Worm (Caenorhabditis elegans): ENCODE results near the gene ppfr-4.

Gene ppfr-4

ce11 chrIII:2647194-2647925 is 27.6 kb downstream of the ppfr-4 start (continued):
- TF ChIP-seq pqm-1 (tag; optimal IDR thresholded peaks at IDR 0.05) (peak; percentile 82), nhr-48 (tag; optimal IDR thresholded peaks at IDR 0.05) (no peak), F26F4.8 (GFP tag; conservative IDR thresholded peaks at IDR 0.05) (no peak), mep-1 (tag; optimal IDR thresholded peaks at IDR 0.05) (no peak), fos-1 (tag; optimal IDR thresholded peaks at IDR 0.05) (no peak), nhr-25 (tag; optimal IDR thresholded peaks at IDR 0.05; ENCODE audit: borderline replicate concordance, insufficient read depth) (no peak), ceh-32 (tag; optimal IDR thresholded peaks at IDR 0.05; ENCODE audit: poor library complexity) (no peak), skn-1 (tag; optimal IDR thresholded peaks at IDR 0.05) (no peak), ama-1 (optimal IDR thresholded peaks at IDR 0.05) (no peak), Y105C5A.15 (GFP tag; IDR thresholded peaks at IDR 0.05) (no peak), zfp-2 (tag; optimal IDR thresholded peaks at IDR 0.05) (no peak), daf-8 (GFP tag; IDR thresholded peaks at IDR 0.05) (no peak), ztf-7 (tag; optimal IDR thresholded peaks at IDR 0.05) (no peak), aha-1 (tag) (peak; percentile 52), tag-97 (GFP tag; IDR thresholded peaks at IDR 0.05) (no peak), duxl-1 (tag; optimal IDR thresholded peaks at IDR 0.05; ENCODE audit: poor library complexity) (no peak), zfp-3 (GFP tag; conservative IDR thresholded peaks at IDR 0.05) (no peak), zag-1 (tag; optimal IDR thresholded peaks at IDR 0.05) (no peak), daf-16 (GFP tag; optimal IDR thresholded peaks at IDR 0.05) (no peak), daf-16 (tag; optimal IDR thresholded peaks at IDR 0.05) (peak; percentile 75), dmd-8 (GFP tag; IDR thresholded peaks at IDR 0.05) (no peak), ztf-11 (tag; optimal IDR thresholded peaks at IDR 0.05) (no peak), egl-43 (GFP tag; IDR thresholded peaks at IDR 0.05) (no peak), aly-2 (tag; optimal IDR thresholded peaks at IDR 0.05) (no peak), lin-39 (tag; optimal IDR thresholded peaks at IDR 0.05) (no peak), ceh-20 (GFP tag; IDR thresholded peaks at IDR 0.05) (no peak), Y48G9A.11 (GFP tag; IDR thresholded peaks at IDR 0.05) (no peak), lin-29 (GFP tag; IDR thresholded peaks at IDR 0.05) (no peak), nhr-77 (tag; optimal IDR thresholded peaks at IDR 0.05) (peak; percentile 28), ceh-28 (tag; optimal IDR thresholded peaks at IDR 0.05) (no peak), snpc-4 (tag; optimal IDR thresholded peaks at IDR 0.05) (no peak), hlh-30 (tag; optimal IDR thresholded peaks at IDR 0.05; ENCODE audit: insufficient read depth) (no peak), nhr-102 (tag; optimal IDR thresholded peaks at IDR 0.05) (no peak), dmd-6 (GFP tag; IDR thresholded peaks at IDR 0.05) (peak; percentile 40; the same call in 1 of the 2 replicates), lin-13 (GFP tag; optimal IDR thresholded peaks at IDR 0.05) (no peak), nhr-10 (tag; optimal IDR thresholded peaks at IDR 0.05) (no peak), Y75B8A.6 (GFP tag; IDR thresholded peaks at IDR 0.05) (no peak), gei-8 (GFP tag; optimal IDR thresholded peaks at IDR 0.05) (no peak), dve-1 (tag; optimal IDR thresholded peaks at IDR 0.05; ENCODE audit: insufficient read depth) (no peak), nhr-11 (tag; optimal IDR thresholded peaks at IDR 0.05) (no peak), mdt-29 (GFP tag; IDR thresholded peaks at IDR 0.05) (no peak), set-16 (GFP tag; IDR thresholded peaks at IDR 0.05) (no peak), ceh-44 (GFP tag; IDR thresholded peaks at IDR 0.05) (no peak), unc-39 (tag; optimal IDR thresholded peaks at IDR 0.05) (no peak), lim-7 (GFP tag; IDR thresholded peaks at IDR 0.05) (no peak), mxl-3 (GFP tag; optimal IDR thresholded peaks at IDR 0.05) (peak; percentile 56), mdl-1 (tag; optimal IDR thresholded peaks at IDR 0.05) (peak in 1 of 2 experiments; percentile 19), F37D6.2 (tag; optimal IDR thresholded peaks at IDR 0.05) (no peak), D1046.2 (GFP tag; IDR thresholded peaks at IDR 0.05) (no peak), rbr-2 (tag; optimal IDR thresholded peaks at IDR 0.05) (no peak), Y5F2A.4 (GFP tag; optimal IDR thresholded peaks at IDR 0.05) (no peak), cey-2 (tag; optimal IDR thresholded peaks at IDR 0.05; ENCODE audit: borderline replicate concordance, insufficient read depth) (no peak)

All from whole organism, L4 larva.